Worm (Caenorhabditis elegans): ENCODE results near the gene irld-57.
"Not testable (repeated sequence)": the region's sequence is repeated elsewhere in the genome, so short reads cannot be mapped to it uniquely, and the experiment has no call there.

DNA sequence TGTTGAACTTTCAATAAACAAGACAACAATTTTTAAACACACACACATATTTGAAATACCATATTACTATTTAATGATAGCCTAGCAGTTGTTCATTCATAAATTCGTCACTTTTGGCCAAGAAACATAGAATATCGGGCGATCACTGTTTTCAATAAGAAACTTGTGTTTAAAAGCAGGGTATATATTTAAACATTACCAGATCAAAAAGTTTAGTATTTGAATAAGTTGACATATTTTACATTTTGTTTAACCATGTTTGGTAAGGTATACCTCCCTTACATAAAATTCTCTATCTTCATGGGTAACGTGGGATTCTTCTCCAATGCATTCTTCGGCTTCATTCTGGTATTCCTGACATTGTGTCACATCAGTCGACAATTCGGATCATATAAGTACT, 28.2 kb upstream of the irld-57 start, which contains the start of gene str-8:
- TF ChIP-seq blmp-1 (tag; optimal IDR thresholded peaks at IDR 0.05); tbx-8 (GFP tag; optimal IDR thresholded peaks at IDR 0.05); snpc-4 (tag; optimal IDR thresholded peaks at IDR 0.05); hlh-1 (tag; optimal IDR thresholded peaks at IDR 0.05); lsy-2 (tag; optimal IDR thresholded peaks at IDR 0.05); nhr-237 (tag; optimal IDR thresholded peaks at IDR 0.05); lin-13 (tag; optimal IDR thresholded peaks at IDR 0.05); unc-39 (tag; optimal IDR thresholded peaks at IDR 0.05); unc-62 (GFP tag; optimal IDR thresholded peaks at IDR 0.05); nhr-12 (tag; optimal IDR thresholded peaks at IDR 0.05); ceh-39 (tag; optimal IDR thresholded peaks at IDR 0.05); pha-4 (tag; optimal IDR thresholded peaks at IDR 0.05); nhr-2 (tag; optimal IDR thresholded peaks at IDR 0.05): not testable (repeated sequence)
